Worm (Caenorhabditis elegans) whole organism, mixed stage, embryonic: ENCODE data around the gene ins-2.
"Not testable (repeated sequence)": the region's sequence is repeated elsewhere in the genome, so short reads cannot be mapped to it uniquely, and the experiment has no call there.

ENCODE experiments used
- bed-3 ChIP-seq: fragments of 200-800 bp; sonication (Bioruptor generic); optimal IDR thresholded peaks from 3 replicates; lab custom pipeline; 2018; ENCODE audit warnings: mild to moderate bottlenecking, missing genetic modification characterization, moderate library complexity, missing compliant biosample characterization
- blmp-1 ChIP-seq: fragments of 150-350 bp; optimal IDR thresholded peaks from 2 replicates; lab custom pipeline; 2014; ENCODE audit warnings: missing biosample characterization, missing genetic modification characterization
- ceh-39 ChIP-seq: fragments of 150-350 bp; optimal IDR thresholded peaks from 2 replicates; lab custom pipeline; 2014; ENCODE audit warnings: missing biosample characterization, missing genetic modification characterization
- ceh-43 ChIP-seq: fragments of 200-800 bp; sonication (Bioruptor generic); optimal IDR thresholded peaks from 2 replicates; lab custom pipeline; 2018; ENCODE audit warnings: mild to moderate bottlenecking, missing genetic modification characterization, moderate library complexity, missing compliant biosample characterization
- ceh-83 ChIP-seq: fragments of 200-800 bp; sonication (Bioruptor generic); optimal IDR thresholded peaks from 2 replicates; lab custom pipeline; 2018; ENCODE audit warnings: mild to moderate bottlenecking, missing genetic modification characterization, missing compliant biosample characterization
- drap-1 ChIP-seq: fragments of 200-800 bp; sonication (Bioruptor generic); optimal IDR thresholded peaks from 3 replicates; lab custom pipeline; 2018; ENCODE audit warnings: mild to moderate bottlenecking, missing genetic modification characterization, missing compliant biosample characterization
- elt-3 ChIP-seq: fragments of 150-350 bp; optimal IDR thresholded peaks from 2 replicates; lab custom pipeline; 2014; ENCODE audit warnings: missing biosample characterization, missing genetic modification characterization
- flh-1 ChIP-seq: fragments of 200-800 bp; sonication (Bioruptor generic); optimal IDR thresholded peaks from 2 replicates; lab custom pipeline; 2018; ENCODE audit warnings: mild to moderate bottlenecking, missing genetic modification characterization, moderate library complexity, missing compliant biosample characterization
- ham-2 ChIP-seq: fragments of 200-800 bp; sonication (Bioruptor generic); optimal IDR thresholded peaks from 2 replicates; lab custom pipeline; 2018; ENCODE audit warnings: mild to moderate bottlenecking, missing genetic modification characterization, missing compliant biosample characterization
- hlh-1 ChIP-seq: fragments of 150-350 bp; optimal IDR thresholded peaks from 2 replicates; lab custom pipeline; 2014; ENCODE audit warnings: missing biosample characterization, missing genetic modification reagents, missing genetic modification characterization
- lin-13 ChIP-seq: fragments of 150-350 bp; optimal IDR thresholded peaks from 2 replicates; lab custom pipeline; 2014; ENCODE audit warnings: missing biosample characterization, missing genetic modification characterization
- lin-32 ChIP-seq: fragments of 200-800 bp; sonication (Bioruptor generic); optimal IDR thresholded peaks from 2 replicates; lab custom pipeline; 2018; ENCODE audit warnings: mild to moderate bottlenecking, missing genetic modification characterization, missing compliant biosample characterization
- lsy-2 ChIP-seq: fragments of 150-350 bp; optimal IDR thresholded peaks from 2 replicates; lab custom pipeline; 2014; ENCODE audit warnings: missing biosample characterization, missing genetic modification characterization
- mab-5 ChIP-seq: fragments of 150-350 bp; optimal IDR thresholded peaks from 2 replicates; lab custom pipeline; 2014; ENCODE audit warnings: missing biosample characterization, missing genetic modification characterization
- mep-1 ChIP-seq: fragments of 150-350 bp; optimal IDR thresholded peaks from 2 replicates; lab custom pipeline; 2017; ENCODE audit warnings: missing biosample characterization, missing genetic modification reagents, missing genetic modification characterization, inconsistent platforms
- mls-2 ChIP-seq: sonication (generic microtip); optimal IDR thresholded peaks from 2 replicates; lab custom pipeline; 2016; ENCODE audit warnings: mild to moderate bottlenecking, missing genetic modification characterization, moderate library complexity, missing compliant biosample characterization
- nhr-12 ChIP-seq: fragments of 150-350 bp; optimal IDR thresholded peaks from 2 replicates; lab custom pipeline; 2014; ENCODE audit warnings: missing biosample characterization, missing genetic modification characterization
- nhr-2 ChIP-seq: fragments of 150-350 bp; optimal IDR thresholded peaks from 2 replicates; lab custom pipeline; 2014; ENCODE audit warnings: missing biosample characterization, missing genetic modification characterization
- nhr-237 ChIP-seq: fragments of 150-350 bp; optimal IDR thresholded peaks from 2 replicates; lab custom pipeline; 2014; ENCODE audit warnings: missing biosample characterization, missing genetic modification characterization
- nhr-28 ChIP-seq: fragments of 150-350 bp; optimal IDR thresholded peaks from 2 replicates; lab custom pipeline; 2014; ENCODE audit warnings: missing biosample characterization, missing genetic modification characterization
- nhr-76 ChIP-seq: sonication (generic microtip); optimal IDR thresholded peaks from 2 replicates; lab custom pipeline; 2017; ENCODE audit warnings: missing biosample characterization, missing genetic modification characterization
- pha-4 ChIP-seq: fragments of 150-350 bp; optimal IDR thresholded peaks from 2 replicates; lab custom pipeline; 2018; ENCODE audit warnings: missing biosample characterization, missing genetic modification reagents, missing genetic modification characterization
- snpc-4 ChIP-seq: fragments of 150-350 bp; optimal IDR thresholded peaks from 2 replicates; lab custom pipeline; 2014; ENCODE audit warnings: missing biosample characterization, missing genetic modification characterization
- sptf-1 ChIP-seq: sonication (generic microtip); optimal IDR thresholded peaks from 2 replicates; lab custom pipeline; 2017; ENCODE audit warnings: mild to moderate bottlenecking, missing genetic modification characterization, moderate library complexity, missing compliant biosample characterization
- tbx-8 ChIP-seq: fragments of 200-800 bp; sonication (Bioruptor generic); optimal IDR thresholded peaks from 2 replicates; lab custom pipeline; 2018; ENCODE audit warnings: mild to moderate bottlenecking, missing genetic modification characterization, moderate library complexity, missing compliant biosample characterization
- unc-120 ChIP-seq: sonication (generic microtip); optimal IDR thresholded peaks from 2 replicates; lab custom pipeline; 2017; ENCODE audit warnings: missing genetic modification characterization, missing compliant biosample characterization; ENCODE audit not compliant: poor library complexity, severe bottlenecking
- unc-39 ChIP-seq: fragments of 150-350 bp; optimal IDR thresholded peaks from 2 replicates; lab custom pipeline; 2014; ENCODE audit warnings: missing biosample characterization, missing genetic modification characterization
- unc-62 ChIP-seq: fragments of 150-350 bp; optimal IDR thresholded peaks from 2 replicates; lab custom pipeline; 2014; ENCODE audit warnings: missing biosample characterization, missing genetic modification reagents, missing genetic modification characterization
- zip-8 ChIP-seq: fragments of 150-350 bp; optimal IDR thresholded peaks from 2 replicates; lab custom pipeline; 2014; ENCODE audit warnings: missing biosample characterization, missing genetic modification characterization
- ztf-11 ChIP-seq: fragments of 150-350 bp; optimal IDR thresholded peaks from 2 replicates; lab custom pipeline; 2014; ENCODE audit warnings: missing biosample characterization, missing genetic modification characterization

Gene ins-2

DNA sequence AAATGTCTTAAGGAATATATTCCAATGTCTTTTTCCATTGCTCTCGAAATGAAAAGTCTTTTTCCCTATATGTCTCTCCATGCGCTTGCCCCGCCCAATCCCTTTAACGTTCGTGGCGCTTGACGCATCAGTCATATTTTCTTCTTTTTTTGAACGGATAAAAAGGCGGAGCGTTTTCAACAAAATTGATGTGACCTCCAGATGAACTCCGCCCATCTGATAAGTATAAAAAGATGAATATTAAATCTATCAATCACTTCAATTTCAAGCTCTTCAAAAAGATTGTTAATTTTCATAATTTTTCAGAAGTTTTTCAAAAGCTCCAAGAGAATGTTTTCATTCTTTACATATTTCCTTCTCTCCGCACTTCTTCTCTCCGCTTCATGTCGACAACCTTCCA is 7.7 kb downstream of the ins-2 start, which contains the start of gene ins-4:
TSS of gene ins-4 (plus strand) at position 301 of the 400 bp plus-strand sequence.
- no peak for TF ChIP-seq tbx-8 (GFP tag; lab: Kevin White, UChicago)
- TF ChIP-seq ceh-39 (tag; lab: Kevin White, UChicago) = no peak
- TF ChIP-seq hlh-1 (tag; lab: Kevin White, UChicago) = no peak
- TF ChIP-seq pha-4 = no peak
- no peak for TF ChIP-seq ztf-11 (tag; lab: Kevin White, UChicago)
- no peak for TF ChIP-seq mls-2 (tag; lab: Kevin White, UChicago)
- TF ChIP-seq blmp-1 (tag; lab: Kevin White, UChicago) = no peak
- TF ChIP-seq elt-3 (tag; lab: Kevin White, UChicago) = no peak
- no peak for TF ChIP-seq snpc-4
- no peak for TF ChIP-seq bed-3 (GFP tag; lab: Kevin White, UChicago)
- TF ChIP-seq unc-120 = no peak
- no peak for TF ChIP-seq nhr-12 (tag; lab: Kevin White, UChicago)

DNA sequence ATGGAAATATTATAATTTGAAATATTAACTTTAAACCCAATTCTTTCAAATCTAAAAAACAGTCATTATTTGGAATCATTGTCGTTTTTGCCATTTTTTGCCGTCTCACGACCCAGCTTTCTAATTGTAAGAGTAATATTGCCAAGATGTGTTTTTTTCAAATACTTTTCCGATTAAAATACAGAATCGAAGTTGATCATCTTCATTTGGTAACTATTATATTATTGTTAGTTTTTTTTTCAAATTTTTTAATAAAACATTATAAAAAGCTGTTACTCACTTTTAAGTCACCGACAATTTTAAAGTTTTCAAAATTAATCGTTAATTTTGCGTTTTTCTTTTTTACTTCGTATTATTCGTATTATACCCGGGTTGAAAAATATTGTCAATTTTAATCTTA is 8.9 kb downstream of the ins-2 start, which contains the start of gene ins-5:
TSS of gene ins-5 (plus strand) at position 301 of the 400 bp plus-strand sequence.
- TF ChIP-seq mab-5 (tag; lab: Kevin White, UChicago) = no peak
- no peak for TF ChIP-seq pha-4
- no peak for TF ChIP-seq nhr-237

DNA sequence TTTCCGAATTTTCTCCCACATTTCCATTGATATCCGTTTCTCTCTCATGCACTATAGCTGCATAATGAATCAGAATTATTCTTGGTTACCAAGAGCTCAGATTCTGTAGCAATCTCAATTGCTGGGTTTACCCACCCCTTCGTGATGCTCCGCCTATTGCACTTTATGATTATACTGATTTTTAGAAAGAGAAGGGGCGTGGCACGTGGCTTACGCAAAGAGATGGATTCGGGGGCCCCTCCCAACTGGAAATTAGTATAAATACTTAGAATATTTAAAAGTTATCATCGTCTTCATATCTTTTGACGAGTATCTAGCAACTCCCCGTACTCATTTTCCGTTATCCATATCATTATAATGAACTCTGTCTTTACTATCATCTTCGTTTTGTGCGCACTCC is 11.8 kb downstream of the ins-2 start, which contains the start of gene ins-6:
TSS of gene ins-6 (plus strand) at position 301 of the 400 bp plus-strand sequence.
- TF ChIP-seq tbx-8 (GFP tag; lab: Kevin White, UChicago) (no peak), zip-8 (tag; lab: Kevin White, UChicago) (no peak)

DNA sequence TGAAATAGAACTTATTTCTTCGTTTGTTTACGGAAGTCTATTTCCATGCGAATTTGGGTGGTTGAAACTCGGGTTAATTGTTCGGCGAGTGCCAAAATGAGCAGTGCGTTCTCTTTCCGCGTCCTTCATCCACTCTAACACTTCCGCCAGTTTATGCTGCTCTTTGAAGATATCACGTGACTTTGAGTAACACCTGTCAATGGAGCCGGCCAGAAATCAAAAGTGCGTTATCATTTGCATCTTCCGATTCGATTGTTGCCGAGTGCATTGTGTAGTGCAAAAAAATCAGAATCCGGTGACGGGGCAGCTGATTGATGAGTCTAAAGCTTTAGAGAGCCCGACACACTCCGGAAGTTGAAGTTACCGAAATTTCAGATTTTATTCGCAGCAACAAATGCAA is 12.7 kb downstream of the ins-2 start:
- no peak for TF ChIP-seq ceh-39 (tag; lab: Kevin White, UChicago)
- no peak for TF ChIP-seq sptf-1 (tag; lab: Kevin White, UChicago)
- TF ChIP-seq mep-1 (tag; lab: Kevin White, UChicago) = no peak
- peak; percentile 51 for TF ChIP-seq hlh-1 (tag; lab: Kevin White, UChicago)
- TF ChIP-seq unc-62 (GFP tag; lab: Kevin White, UChicago) = peak; percentile 58

DNA sequence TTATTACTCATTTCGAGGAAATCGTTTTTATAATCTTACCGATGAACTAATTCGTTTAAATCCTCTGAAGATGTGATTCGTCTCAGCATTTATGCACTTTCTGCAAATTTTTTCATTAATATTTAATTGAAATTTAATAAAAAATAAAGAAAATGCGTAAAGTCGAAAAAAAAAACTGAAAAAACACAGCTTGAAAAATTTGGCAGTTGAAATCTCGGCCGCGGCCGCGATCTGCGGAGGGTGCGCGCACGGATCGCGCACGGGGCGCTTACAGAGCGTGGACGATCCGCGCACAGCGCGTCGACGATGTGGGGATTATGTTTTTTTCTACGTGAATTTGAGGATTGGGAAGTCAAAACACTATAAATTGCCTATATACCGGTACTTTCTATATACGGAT is 20.6 kb downstream of the ins-2 start, which contains the start of gene ZK84.4:
TSS of gene ZK84.4 (minus strand) at position 101 of the 400 bp plus-strand sequence.
- not testable (repeated sequence) for TF ChIP-seq ceh-43; unc-39 (tag; lab: Kevin White, UChicago); nhr-237

DNA sequence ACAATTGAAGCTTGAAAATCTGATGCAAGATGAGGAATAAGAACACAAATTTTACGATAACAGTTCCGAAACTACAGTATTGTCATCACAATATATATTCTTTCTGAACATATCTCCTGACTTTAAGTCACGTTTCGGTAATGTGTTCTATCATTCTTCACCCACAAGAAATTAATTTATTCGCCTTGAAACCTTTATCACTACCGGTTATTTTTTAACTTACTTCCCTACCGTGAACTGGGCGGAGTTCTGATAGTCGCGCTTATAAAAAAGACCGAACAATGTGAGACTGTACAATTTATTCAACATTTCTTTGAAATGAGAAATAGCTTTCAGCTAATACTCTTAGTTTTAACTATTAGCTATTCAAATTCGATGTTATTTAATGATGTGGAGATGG is 22.2 kb downstream of the ins-2 start, which contains the start of gene ins-20:
TSS of gene ins-20 (plus strand) at position 301 of the 400 bp plus-strand sequence.
- TF ChIP-seq tbx-8 (GFP tag; lab: Kevin White, UChicago) (no peak), mab-5 (tag; lab: Kevin White, UChicago) (no peak), bed-3 (GFP tag; lab: Kevin White, UChicago) (no peak), nhr-76 (tag; lab: Kevin White, UChicago) (no peak), flh-1 (no peak), snpc-4 (no peak), lsy-2 (no peak), hlh-1 (tag; lab: Kevin White, UChicago) (no peak), ztf-11 (tag; lab: Kevin White, UChicago) (no peak), drap-1 (GFP tag; lab: Kevin White, UChicago) (no peak), ceh-39 (tag; lab: Kevin White, UChicago) (no peak), ham-2 (no peak), sptf-1 (tag; lab: Kevin White, UChicago) (no peak), unc-120 (no peak), nhr-28 (tag; lab: Kevin White, UChicago) (no peak), ceh-83 (no peak), blmp-1 (tag; lab: Kevin White, UChicago) (no peak), lin-32 (GFP tag; lab: Kevin White, UChicago) (no peak), nhr-12 (tag; lab: Kevin White, UChicago) (no peak)

DNA sequence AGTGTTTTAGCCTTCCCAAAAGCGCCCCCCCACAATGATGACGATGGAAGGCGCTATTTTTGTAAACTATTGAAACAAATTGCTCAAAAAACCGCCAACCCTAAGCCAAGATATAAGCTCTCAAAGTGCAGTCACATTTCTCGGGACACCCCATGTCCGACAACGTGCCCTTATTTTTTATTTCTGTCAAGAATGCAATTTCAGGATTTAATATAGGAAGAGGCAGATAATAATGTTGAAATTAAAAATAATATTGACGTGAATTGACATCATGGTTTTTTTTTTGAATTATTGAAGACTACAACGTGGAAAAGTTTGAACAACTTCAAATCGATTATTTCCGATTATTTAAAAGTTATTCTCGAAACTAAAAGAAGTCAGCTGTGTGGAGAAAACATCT is 25.7 kb downstream of the ins-2 start, which contains the start of gene ZK84.2:
TSS of gene ZK84.2 (plus strand) at position 301 of the 400 bp plus-strand sequence.
- TF ChIP-seq ceh-43; nhr-2 (tag; lab: Kevin White, UChicago); lin-13 (tag; lab: Kevin White, UChicago): not testable (repeated sequence)
